Worm (Caenorhabditis elegans) whole organism, mixed stage, embryonic: ENCODE results near the gene F56C9.3.

ENCODE experiments used
- M03D4.4 ChIP-seq: sonication (generic microtip); optimal IDR thresholded peaks from 2 replicates; lab custom pipeline; 2017; ENCODE audit warnings: mild to moderate bottlenecking, missing genetic modification characterization, missing compliant biosample characterization
- bed-3 ChIP-seq: fragments of 200-800 bp; sonication (Bioruptor generic); optimal IDR thresholded peaks from 3 replicates; lab custom pipeline; 2018; ENCODE audit warnings: mild to moderate bottlenecking, missing genetic modification characterization, moderate library complexity, missing compliant biosample characterization
- blmp-1 ChIP-seq: fragments of 150-350 bp; optimal IDR thresholded peaks from 2 replicates; lab custom pipeline; 2014; ENCODE audit warnings: missing biosample characterization, missing genetic modification characterization
- ceh-39 ChIP-seq: fragments of 150-350 bp; optimal IDR thresholded peaks from 2 replicates; lab custom pipeline; 2014; ENCODE audit warnings: missing biosample characterization, missing genetic modification characterization
- ceh-43 ChIP-seq: fragments of 200-800 bp; sonication (Bioruptor generic); optimal IDR thresholded peaks from 2 replicates; lab custom pipeline; 2018; ENCODE audit warnings: mild to moderate bottlenecking, missing genetic modification characterization, moderate library complexity, missing compliant biosample characterization
- ceh-83 ChIP-seq: fragments of 200-800 bp; sonication (Bioruptor generic); optimal IDR thresholded peaks from 2 replicates; lab custom pipeline; 2018; ENCODE audit warnings: mild to moderate bottlenecking, missing genetic modification characterization, missing compliant biosample characterization
- cnd-1 ChIP-seq: fragments of 200-800 bp; sonication (Bioruptor generic); optimal IDR thresholded peaks from 2 replicates; lab custom pipeline; 2018; ENCODE audit warnings: mild to moderate bottlenecking, missing genetic modification characterization, missing compliant biosample characterization
- drap-1 ChIP-seq: fragments of 200-800 bp; sonication (Bioruptor generic); optimal IDR thresholded peaks from 3 replicates; lab custom pipeline; 2018; ENCODE audit warnings: mild to moderate bottlenecking, missing genetic modification characterization, missing compliant biosample characterization
- elt-1 ChIP-seq: sonication (generic microtip); optimal IDR thresholded peaks from 2 replicates; lab custom pipeline; 2017; ENCODE audit warnings: missing genetic modification characterization, mild to moderate bottlenecking, missing compliant biosample characterization, antibody characterized with exemption, moderate library complexity, borderline replicate concordance; ENCODE audit not compliant: insufficient read depth
- elt-3 ChIP-seq: fragments of 150-350 bp; optimal IDR thresholded peaks from 2 replicates; lab custom pipeline; 2014; ENCODE audit warnings: missing biosample characterization, missing genetic modification characterization
- flh-1 ChIP-seq: fragments of 200-800 bp; sonication (Bioruptor generic); optimal IDR thresholded peaks from 2 replicates; lab custom pipeline; 2018; ENCODE audit warnings: mild to moderate bottlenecking, missing genetic modification characterization, moderate library complexity, missing compliant biosample characterization
- ham-2 ChIP-seq: fragments of 200-800 bp; sonication (Bioruptor generic); optimal IDR thresholded peaks from 2 replicates; lab custom pipeline; 2018; ENCODE audit warnings: mild to moderate bottlenecking, missing genetic modification characterization, missing compliant biosample characterization
- hlh-1 ChIP-seq: fragments of 150-350 bp; optimal IDR thresholded peaks from 2 replicates; lab custom pipeline; 2014; ENCODE audit warnings: missing biosample characterization, missing genetic modification reagents, missing genetic modification characterization
- lin-13 ChIP-seq: fragments of 150-350 bp; optimal IDR thresholded peaks from 2 replicates; lab custom pipeline; 2014; ENCODE audit warnings: missing biosample characterization, missing genetic modification characterization
- lin-32 ChIP-seq: fragments of 200-800 bp; sonication (Bioruptor generic); optimal IDR thresholded peaks from 2 replicates; lab custom pipeline; 2018; ENCODE audit warnings: mild to moderate bottlenecking, missing genetic modification characterization, missing compliant biosample characterization
- lsy-2 ChIP-seq: fragments of 150-350 bp; optimal IDR thresholded peaks from 2 replicates; lab custom pipeline; 2014; ENCODE audit warnings: missing biosample characterization, missing genetic modification characterization
- mab-5 ChIP-seq: fragments of 150-350 bp; optimal IDR thresholded peaks from 2 replicates; lab custom pipeline; 2014; ENCODE audit warnings: missing biosample characterization, missing genetic modification characterization
- mep-1 ChIP-seq: fragments of 150-350 bp; optimal IDR thresholded peaks from 2 replicates; lab custom pipeline; 2017; ENCODE audit warnings: missing biosample characterization, missing genetic modification reagents, missing genetic modification characterization, inconsistent platforms
- mls-2 ChIP-seq: sonication (generic microtip); optimal IDR thresholded peaks from 2 replicates; lab custom pipeline; 2016; ENCODE audit warnings: mild to moderate bottlenecking, missing genetic modification characterization, moderate library complexity, missing compliant biosample characterization
- nhr-12 ChIP-seq: fragments of 150-350 bp; optimal IDR thresholded peaks from 2 replicates; lab custom pipeline; 2014; ENCODE audit warnings: missing biosample characterization, missing genetic modification characterization
- nhr-2 ChIP-seq: fragments of 150-350 bp; optimal IDR thresholded peaks from 2 replicates; lab custom pipeline; 2014; ENCODE audit warnings: missing biosample characterization, missing genetic modification characterization
- nhr-237 ChIP-seq: fragments of 150-350 bp; optimal IDR thresholded peaks from 2 replicates; lab custom pipeline; 2014; ENCODE audit warnings: missing biosample characterization, missing genetic modification characterization
- nhr-28 ChIP-seq: fragments of 150-350 bp; optimal IDR thresholded peaks from 2 replicates; lab custom pipeline; 2014; ENCODE audit warnings: missing biosample characterization, missing genetic modification characterization
- nhr-76 ChIP-seq: sonication (generic microtip); optimal IDR thresholded peaks from 2 replicates; lab custom pipeline; 2017; ENCODE audit warnings: missing biosample characterization, missing genetic modification characterization
- sem-2 ChIP-seq: fragments of 200-800 bp; sonication (Bioruptor generic); optimal IDR thresholded peaks from 2 replicates; lab custom pipeline; 2018; ENCODE audit warnings: mild to moderate bottlenecking, missing genetic modification characterization, missing compliant biosample characterization
- snpc-4 ChIP-seq: fragments of 150-350 bp; optimal IDR thresholded peaks from 2 replicates; lab custom pipeline; 2014; ENCODE audit warnings: missing biosample characterization, missing genetic modification characterization
- sptf-1 ChIP-seq: sonication (generic microtip); optimal IDR thresholded peaks from 2 replicates; lab custom pipeline; 2017; ENCODE audit warnings: mild to moderate bottlenecking, missing genetic modification characterization, moderate library complexity, missing compliant biosample characterization
- tbx-8 ChIP-seq: fragments of 200-800 bp; sonication (Bioruptor generic); optimal IDR thresholded peaks from 2 replicates; lab custom pipeline; 2018; ENCODE audit warnings: mild to moderate bottlenecking, missing genetic modification characterization, moderate library complexity, missing compliant biosample characterization
- unc-120 ChIP-seq: sonication (generic microtip); optimal IDR thresholded peaks from 2 replicates; lab custom pipeline; 2017; ENCODE audit warnings: missing genetic modification characterization, missing compliant biosample characterization; ENCODE audit not compliant: poor library complexity, severe bottlenecking
- unc-39 ChIP-seq: fragments of 150-350 bp; optimal IDR thresholded peaks from 2 replicates; lab custom pipeline; 2014; ENCODE audit warnings: missing biosample characterization, missing genetic modification characterization
- unc-62 ChIP-seq: fragments of 150-350 bp; optimal IDR thresholded peaks from 2 replicates; lab custom pipeline; 2014; ENCODE audit warnings: missing biosample characterization, missing genetic modification reagents, missing genetic modification characterization
- ztf-11 ChIP-seq: fragments of 150-350 bp; optimal IDR thresholded peaks from 2 replicates; lab custom pipeline; 2014; ENCODE audit warnings: missing biosample characterization, missing genetic modification characterization

F56C9.3 gene

DNA sequence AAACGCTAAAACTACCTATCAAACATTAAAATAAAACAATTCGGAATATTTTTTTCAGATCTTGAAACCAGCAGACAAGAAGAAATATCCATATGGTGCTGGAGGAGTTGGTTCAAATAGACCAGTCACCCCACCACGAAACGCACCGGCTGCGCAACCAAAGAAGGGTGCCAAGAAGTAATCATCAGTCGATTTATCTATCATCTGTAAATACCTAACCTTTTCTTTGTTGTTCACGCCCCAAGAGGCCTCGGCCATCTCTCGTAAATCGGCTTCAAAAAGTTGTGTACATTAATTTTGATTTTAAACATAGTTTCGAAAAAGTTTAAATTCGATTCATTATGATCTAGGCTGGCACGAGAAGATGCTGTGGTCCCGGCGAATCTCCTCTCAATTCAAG, 26.9 kb downstream of the F56C9.3 start:
- TF ChIP-seq snpc-4 (tag; lab: Kevin White, UChicago) (no peak), ham-2 (no peak), elt-3 (tag; lab: Kevin White, UChicago) (no peak), nhr-28 (tag; lab: Kevin White, UChicago) (no peak), hlh-1 (no peak), cnd-1 (no peak), mls-2 (tag; lab: Kevin White, UChicago) (no peak), nhr-76 (tag; lab: Kevin White, UChicago) (no peak), ceh-39 (no peak), lin-32 (GFP tag; lab: Kevin White, UChicago) (no peak)

DNA sequence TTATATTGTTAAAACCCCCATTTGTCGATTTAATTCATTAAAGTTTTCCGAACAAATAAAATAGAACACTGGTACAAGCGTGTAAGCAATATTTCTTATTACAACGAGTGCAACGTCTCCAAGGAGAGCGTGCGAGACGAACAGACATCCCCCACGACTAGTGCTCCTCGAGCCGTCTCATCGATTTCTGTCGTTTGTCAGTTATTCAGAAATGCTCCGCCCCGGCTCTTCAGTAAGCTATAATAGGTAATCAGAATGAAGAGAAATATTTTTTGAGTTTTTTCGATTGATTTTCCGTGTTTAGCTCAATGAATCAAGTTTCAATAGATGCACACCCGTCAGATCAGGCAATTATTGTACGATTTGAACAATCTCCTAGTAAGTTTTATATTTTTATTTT, 27.6 kb downstream of the F56C9.3 start, which contains the start of gene kap-1:
Gene kap-1 (plus strand): TSS at position 143 of the 400 bp plus-strand sequence.
- TF ChIP-seq sptf-1 (tag; lab: Kevin White, UChicago) (no peak), nhr-2 (tag; lab: Kevin White, UChicago) (no peak), lsy-2 (tag; lab: Kevin White, UChicago) (no peak), bed-3 (no peak), ceh-43 (no peak), ceh-39 (no peak), mab-5 (tag; lab: Kevin White, UChicago) (no peak)

DNA sequence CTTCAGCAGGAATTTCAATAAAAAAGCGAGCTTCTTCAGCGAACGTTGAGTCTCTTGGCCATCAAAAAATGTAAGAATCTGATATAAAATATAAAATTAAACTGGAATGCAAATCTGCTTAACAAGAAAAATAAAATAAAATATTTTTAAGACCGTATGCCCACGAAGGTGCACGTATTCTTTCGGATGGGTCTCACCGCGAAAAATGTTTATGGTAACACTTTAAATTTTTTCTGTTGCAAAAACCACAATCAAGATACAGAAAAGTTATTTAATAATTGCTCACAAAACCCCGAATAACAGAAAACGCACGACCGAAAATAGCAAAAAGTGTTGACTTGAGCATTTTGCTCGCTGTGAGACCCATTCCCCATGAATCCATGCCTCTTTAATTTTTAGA, 28.0 kb downstream of the F56C9.3 start:
- TF ChIP-seq tbx-8 (GFP tag; lab: Kevin White, UChicago), result no peak

DNA sequence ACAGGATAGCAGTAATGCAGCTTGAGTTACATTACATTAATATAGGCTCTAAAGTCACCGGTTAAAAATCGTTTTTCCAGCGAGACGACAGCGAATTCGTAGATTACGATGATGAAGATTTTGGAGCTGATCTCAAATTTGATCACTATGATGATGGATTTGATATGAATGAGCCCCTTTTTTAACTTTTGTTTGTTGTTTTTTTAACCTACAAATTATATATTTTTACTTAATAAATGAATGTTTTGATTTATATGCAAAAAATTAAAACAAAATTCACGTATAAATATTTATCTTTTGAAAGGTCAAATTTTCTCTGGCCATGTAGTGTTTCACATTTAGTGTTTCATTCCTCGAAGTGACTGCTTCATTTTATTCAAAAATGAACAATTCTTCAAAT, 32.3 kb downstream of the F56C9.3 start, which contains the start of gene F08F8.6:
Gene F08F8.6 (plus strand): TSS at position 301 of the 400 bp plus-strand sequence.
- TF ChIP-seq snpc-4 (tag; lab: Kevin White, UChicago), result no peak
- TF ChIP-seq elt-1 (tag; lab: Kevin White, UChicago), result no peak
- no peak for TF ChIP-seq mls-2 (tag; lab: Kevin White, UChicago)
- TF ChIP-seq sem-2, result no peak
- no peak for TF ChIP-seq sptf-1 (tag; lab: Kevin White, UChicago)
- no peak for TF ChIP-seq M03D4.4 (tag; lab: Kevin White, UChicago)
- TF ChIP-seq nhr-12 (tag; lab: Kevin White, UChicago), result no peak
- TF ChIP-seq mep-1 (tag; lab: Kevin White, UChicago), result no peak
- no peak for TF ChIP-seq ztf-11 (tag; lab: Kevin White, UChicago)
- TF ChIP-seq unc-39 (tag; lab: Kevin White, UChicago), result no peak
- TF ChIP-seq nhr-28 (tag; lab: Kevin White, UChicago), result no peak
- no peak for TF ChIP-seq flh-1 (GFP tag; lab: Kevin White, UChicago)
- no peak for TF ChIP-seq lin-13
- TF ChIP-seq tbx-8 (GFP tag; lab: Kevin White, UChicago), result no peak
- TF ChIP-seq elt-3 (tag; lab: Kevin White, UChicago), result no peak
- TF ChIP-seq hlh-1, result no peak

DNA sequence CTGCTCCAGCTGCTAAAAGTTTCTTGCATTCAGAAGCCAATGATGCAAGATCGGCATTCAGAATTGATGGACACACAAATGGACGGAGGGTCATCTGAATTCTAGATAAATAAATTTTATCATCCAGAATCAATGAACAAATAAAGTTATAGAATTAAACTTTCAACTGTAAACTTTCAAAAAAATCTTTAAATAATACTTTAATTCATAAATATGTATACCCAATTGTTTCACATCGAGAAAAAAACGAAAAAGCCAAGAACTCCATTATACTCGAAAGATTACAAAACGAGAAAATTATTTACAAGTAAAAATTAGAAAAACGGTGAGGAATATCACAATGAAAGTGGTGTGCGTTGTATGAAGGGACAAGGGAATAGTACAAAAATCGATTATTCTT, 36.0 kb downstream of the F56C9.3 start, which contains the start of gene F08F8.7:
Gene F08F8.7 (minus strand): TSS at position 101 of the 400 bp plus-strand sequence.
- TF ChIP-seq blmp-1 (no peak), cnd-1 (no peak), hlh-1 (no peak)

DNA sequence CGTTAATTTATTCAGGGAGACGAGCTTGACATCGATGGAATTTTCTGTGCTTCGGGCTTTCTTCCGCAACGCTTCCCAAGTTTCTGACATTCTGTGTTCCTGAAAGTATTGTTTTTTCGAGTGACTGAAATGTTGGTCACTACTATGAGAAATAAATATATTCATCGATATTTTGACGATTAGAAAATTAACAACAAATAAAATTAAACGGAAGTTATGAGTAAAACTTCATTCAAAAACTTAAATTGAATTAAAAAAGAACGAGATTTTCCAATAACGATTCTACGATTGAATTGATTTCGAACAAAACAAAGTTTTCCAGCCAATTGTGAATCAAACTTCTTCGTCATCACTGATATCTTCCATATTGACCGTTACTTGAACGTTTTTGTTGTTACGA, 38.0 kb downstream of the F56C9.3 start, which contains the start of gene gos-28:
Gene gos-28 (minus strand): TSS at position 101 of the 400 bp plus-strand sequence.
- TF ChIP-seq nhr-28 (tag; lab: Kevin White, UChicago), result no peak
- TF ChIP-seq lsy-2 (tag; lab: Kevin White, UChicago), result no peak
- TF ChIP-seq mls-2 (tag; lab: Kevin White, UChicago), result no peak
- no peak for TF ChIP-seq ceh-39
- no peak for TF ChIP-seq lin-13
- no peak for TF ChIP-seq cnd-1
- no peak for TF ChIP-seq unc-62 (GFP tag; lab: Kevin White, UChicago)
- no peak for TF ChIP-seq nhr-2 (tag; lab: Kevin White, UChicago)
- no peak for TF ChIP-seq drap-1 (GFP tag; lab: Kevin White, UChicago)
- no peak for TF ChIP-seq mab-5 (tag; lab: Kevin White, UChicago)
- no peak for TF ChIP-seq M03D4.4 (tag; lab: Kevin White, UChicago)
- TF ChIP-seq nhr-237, result no peak
- TF ChIP-seq unc-120 (tag; lab: Kevin White, UChicago), result no peak
- TF ChIP-seq ceh-83 (GFP tag; lab: Kevin White, UChicago), result no peak
- no peak for TF ChIP-seq snpc-4 (tag; lab: Kevin White, UChicago)
- TF ChIP-seq elt-3 (tag; lab: Kevin White, UChicago), result no peak
